4 fruit fly cellular contexts compared by ENCODE assay signal in genomic region chr3L:20376564-20376920, dm6.
TF ChIP-seq lines count a peak whose summit lies in the region.

No protein-coding gene starts in this region.

- no peak for TF ChIP-seq CTCF in whole organism, embryonic (GFP tag; optimal IDR thresholded peaks at IDR 0.05; lab: Kevin White, UChicago)

TF ChIP-seq in whole organism, adult, 20 proteins besides CTCF, POLR2A, EP300 and RAD21:
- TF ChIP-seq cic (GFP tag; optimal IDR thresholded peaks at IDR 0.05; lab: Kevin White, UChicago), result peak; percentile 15
- no peak for TF ChIP-seq kay (GFP tag; lab: Kevin White, UChicago; ENCODE audit: borderline replicate concordance)

TF ChIP-seq in whole organism, embryonic, 481 proteins besides CTCF, POLR2A, EP300 and RAD21:
- TF ChIP-seq crol (GFP tag; IDR thresholded peaks at IDR 0.05; lab: Robert Waterston, UW) (no peak), br (optimal IDR thresholded peaks at IDR 0.05; lab: Kevin White, UChicago) (no peak), klu (GFP tag; IDR thresholded peaks at IDR 0.05; lab: Robert Waterston, UW) (no peak), cg (GFP tag; optimal IDR thresholded peaks at IDR 0.05; lab: Kevin White, UChicago) (peak; percentile 5), nerfin-1 (tag; optimal IDR thresholded peaks at IDR 0.05; lab: Kevin White, UChicago) (peak; percentile 45), CG32772 (GFP tag; IDR thresholded peaks at IDR 0.05; lab: Robert Waterston, UW) (no peak), onecut (GFP tag; IDR thresholded peaks at IDR 0.05; lab: Robert Waterston, UW) (peak; percentile 73), zfh1 (GFP tag; IDR thresholded peaks at IDR 0.05; lab: Robert Waterston, UW) (no peak), Atf-2 (GFP tag; optimal IDR thresholded peaks at IDR 0.05; lab: Kevin White, UChicago) (no peak)
TF ChIP-seq in whole organism, embryonic: peak in this region for 3.

TF ChIP-seq in whole organism, prepupa, 60 proteins besides CTCF, POLR2A, EP300 and RAD21:
- TF ChIP-seq CG16779 (tag; optimal IDR thresholded peaks at IDR 0.05; lab: Kevin White, UChicago) (no peak), Eip78C (GFP tag; lab: Kevin White, UChicago) (peak; percentile 72), svp (GFP tag; lab: Kevin White, UChicago) (peak; percentile 86), CG34406 (GFP tag; optimal IDR thresholded peaks at IDR 0.05; lab: Kevin White, UChicago) (no peak)

TF ChIP-seq in whole organism, pupa, 21 proteins besides CTCF, POLR2A, EP300 and RAD21:
- peak; percentile 12 for TF ChIP-seq EcR (GFP tag; optimal IDR thresholded peaks at IDR 0.05; lab: Kevin White, UChicago)
- TF ChIP-seq CG8301 (tag; optimal IDR thresholded peaks at IDR 0.05; lab: Kevin White, UChicago), result no peak
